Worm (Caenorhabditis elegans) whole organism, L3 larva: ENCODE data around the gene F14H3.6.

Source experiments
- ceh-16 ChIP-seq: sonication (generic microtip); optimal IDR thresholded peaks from 2 replicates; lab custom pipeline; 2017; ENCODE audit warnings: missing biosample characterization, missing genetic modification characterization
- egl-5 ChIP-seq: fragments of 150-350 bp; optimal IDR thresholded peaks from 2 replicates; lab custom pipeline; 2017; ENCODE audit warnings: missing biosample characterization, missing genetic modification reagents, missing genetic modification characterization, inconsistent platforms
- fos-1 ChIP-seq: fragments of 150-350 bp; optimal IDR thresholded peaks from 2 replicates; lab custom pipeline; 2014; ENCODE audit warnings: missing biosample characterization, missing genetic modification characterization
- skn-1 ChIP-seq: fragments of 150-350 bp; optimal IDR thresholded peaks from 2 replicates; lab custom pipeline; 2014; ENCODE audit warnings: missing biosample characterization, missing genetic modification characterization
- zag-1 ChIP-seq: fragments of 150-350 bp; optimal IDR thresholded peaks from 2 replicates; lab custom pipeline; 2014; ENCODE audit warnings: missing biosample characterization, missing genetic modification characterization
- ztf-11 ChIP-seq: fragments of 150-350 bp; optimal IDR thresholded peaks from 2 replicates; lab custom pipeline; 2014; ENCODE audit warnings: missing biosample characterization, missing genetic modification characterization

- TF ChIP-seq ztf-11 (tag; lab: Kevin White, UChicago) (no peak), egl-5 (no peak), fos-1 (tag; lab: Kevin White, UChicago) (no peak), zag-1 (tag; lab: Kevin White, UChicago) (no peak), skn-1 (no peak), ceh-16 (tag; lab: Kevin White, UChicago) (no peak)
These were observed 51.2 kb downstream of the F14H3.6 start, which contains the start of gene str-231 for ce11 chrV:16007505-16007904.
